Worm (Caenorhabditis elegans): ENCODE measurements around the gene F20D6.12.

Gene F20D6.12

ce11 chrV:8217118-8217517, 27.2 kb upstream of the F20D6.12 start:
- TF ChIP-seq lin-11 (tag; optimal IDR thresholded peaks at IDR 0.05) (no peak), ceh-82 (tag; optimal IDR thresholded peaks at IDR 0.05) (no peak), sma-9 (GFP tag; optimal IDR thresholded peaks at IDR 0.05) (peak; percentile 23), sma-9 (tag; optimal IDR thresholded peaks at IDR 0.05) (no peak), fos-1 (tag; optimal IDR thresholded peaks at IDR 0.05) (peak; percentile 71), R02D3.7 (tag; optimal IDR thresholded peaks at IDR 0.05) (no peak), F13H6.1 (tag; optimal IDR thresholded peaks at IDR 0.05) (peak; percentile 13), crh-2 (tag; optimal IDR thresholded peaks at IDR 0.05) (peak; percentile 12), ama-1 (optimal IDR thresholded peaks at IDR 0.05) (no peak), nhr-21 (tag; optimal IDR thresholded peaks at IDR 0.05) (no peak), unc-39 (tag; optimal IDR thresholded peaks at IDR 0.05) (no peak), nhr-23 (tag; optimal IDR thresholded peaks at IDR 0.05) (no peak), nhr-237 (tag; optimal IDR thresholded peaks at IDR 0.05) (no peak), gmeb-1 (tag; optimal IDR thresholded peaks at IDR 0.05) (peak; percentile 23), ceh-16 (tag; optimal IDR thresholded peaks at IDR 0.05) (no peak), lin-13 (GFP tag; optimal IDR thresholded peaks at IDR 0.05) (no peak), skn-1 (tag; optimal IDR thresholded peaks at IDR 0.05) (no peak), ztf-11 (tag; optimal IDR thresholded peaks at IDR 0.05) (no peak)

ce11 chrV:8215158-8215557, 25.2 kb upstream of the F20D6.12 start:
- no peak for TF ChIP-seq crh-2 (tag; optimal IDR thresholded peaks at IDR 0.05)
- TF ChIP-seq C34F6.9 (tag; optimal IDR thresholded peaks at IDR 0.05) = peak; percentile 20
- no peak for TF ChIP-seq nhr-11 (tag; optimal IDR thresholded peaks at IDR 0.05)
- peak; percentile 68 for TF ChIP-seq unc-55 (GFP tag; optimal IDR thresholded peaks at IDR 0.05)
- peak; percentile 5 for TF ChIP-seq ama-1 (optimal IDR thresholded peaks at IDR 0.05)
- TF ChIP-seq ztf-4 (tag; optimal IDR thresholded peaks at IDR 0.05) = no peak

DNA sequence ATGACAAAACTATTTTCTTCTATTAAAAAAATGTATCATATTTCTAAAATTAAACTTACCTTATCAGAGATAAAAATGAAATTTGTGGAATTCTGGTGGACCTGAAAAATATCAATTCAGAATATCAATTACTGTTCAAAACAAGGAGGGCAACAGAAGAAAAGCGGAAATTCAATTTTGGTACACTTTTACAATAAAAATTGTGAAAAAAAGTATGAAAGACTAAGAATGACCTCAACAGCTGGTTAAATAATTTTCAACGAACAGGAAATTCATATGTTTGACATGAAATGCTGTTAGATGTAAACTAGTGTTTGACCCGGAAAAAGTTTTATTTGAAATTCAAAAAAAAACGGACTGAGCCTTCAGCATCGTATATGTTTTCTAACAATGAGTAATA, 24.0 kb upstream of the F20D6.12 start, which contains the start of gene K07C11.7:
Gene K07C11.7, minus strand, starts transcription at position 101 of the 400 bp plus-strand sequence.
- no peak for TF ChIP-seq aly-2 (tag; optimal IDR thresholded peaks at IDR 0.05)
- TF ChIP-seq ceh-82 (tag; optimal IDR thresholded peaks at IDR 0.05) = no peak
- no peak for TF ChIP-seq skn-1 (tag; optimal IDR thresholded peaks at IDR 0.05)
- no peak for TF ChIP-seq mab-5 (tag; optimal IDR thresholded peaks at IDR 0.05)
- TF ChIP-seq nhr-77 (tag; optimal IDR thresholded peaks at IDR 0.05) = no peak
- no peak for TF ChIP-seq ceh-16 (tag; optimal IDR thresholded peaks at IDR 0.05)
- no peak for TF ChIP-seq mdl-1 (tag; optimal IDR thresholded peaks at IDR 0.05)
- no peak for TF ChIP-seq sma-9 (GFP tag; optimal IDR thresholded peaks at IDR 0.05)
- no peak for TF ChIP-seq sma-9 (tag; optimal IDR thresholded peaks at IDR 0.05)
- TF ChIP-seq sem-4 (tag; optimal IDR thresholded peaks at IDR 0.05) = no peak
- no peak for TF ChIP-seq F13H6.1 (tag; optimal IDR thresholded peaks at IDR 0.05)
- TF ChIP-seq dmd-4 (tag; optimal IDR thresholded peaks at IDR 0.05) = no peak
- no peak for TF ChIP-seq snpc-4 (tag; optimal IDR thresholded peaks at IDR 0.05)
- TF ChIP-seq nhr-6 (tag; optimal IDR thresholded peaks at IDR 0.05) = no peak
- TF ChIP-seq elt-3 (tag; optimal IDR thresholded peaks at IDR 0.05) = no peak
- no peak for TF ChIP-seq ztf-11 (tag; optimal IDR thresholded peaks at IDR 0.05)
- no peak for TF ChIP-seq egl-27 (tag; optimal IDR thresholded peaks at IDR 0.05)
- no peak for TF ChIP-seq zag-1 (tag; optimal IDR thresholded peaks at IDR 0.05)
- TF ChIP-seq crh-2 (tag; optimal IDR thresholded peaks at IDR 0.05) = no peak

DNA sequence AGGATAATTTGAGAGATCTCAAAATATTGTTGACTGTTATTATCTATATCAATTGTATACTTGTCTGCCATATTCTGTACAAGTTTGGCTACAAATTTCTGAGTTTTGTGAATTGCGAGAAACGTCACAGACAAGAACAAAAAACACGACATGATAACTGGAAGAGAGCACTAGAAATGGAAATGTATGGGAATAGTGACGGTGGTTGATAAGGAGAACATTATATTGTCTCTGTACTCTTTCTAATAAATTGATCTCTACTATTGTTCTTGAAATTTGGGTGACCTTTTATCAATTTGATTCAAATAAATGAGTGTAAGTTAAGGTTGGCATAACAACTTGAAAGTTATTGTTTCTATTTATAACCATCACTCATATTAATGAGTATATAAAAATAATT, 22.9 kb upstream of the F20D6.12 start:
- TF ChIP-seq sma-9 (GFP tag; optimal IDR thresholded peaks at IDR 0.05) = peak; percentile 25
- no peak for TF ChIP-seq sma-9 (tag; optimal IDR thresholded peaks at IDR 0.05)
- TF ChIP-seq fos-1 (tag; optimal IDR thresholded peaks at IDR 0.05) = peak; percentile 68
- peak; percentile 8 for TF ChIP-seq gmeb-1 (tag; optimal IDR thresholded peaks at IDR 0.05)
- no peak for TF ChIP-seq lin-13 (GFP tag; optimal IDR thresholded peaks at IDR 0.05)

DNA sequence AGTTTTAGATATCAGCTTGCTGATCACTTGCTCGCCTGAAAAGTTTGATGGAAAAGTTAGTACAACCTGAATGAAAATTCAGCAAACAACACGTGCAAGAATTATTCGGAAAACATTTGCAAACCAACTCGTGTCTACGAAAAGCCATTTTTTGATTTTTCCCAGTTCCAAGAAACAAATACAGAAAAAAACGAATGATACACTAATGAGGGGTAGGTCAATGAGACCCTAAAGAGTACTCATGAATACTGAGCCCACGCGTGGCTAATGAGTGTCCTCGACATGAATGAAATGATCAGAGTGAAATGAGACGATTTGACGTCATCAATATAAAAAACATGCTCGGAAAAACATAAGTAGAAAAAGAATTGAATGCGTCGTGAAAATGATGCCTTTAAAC, 22.1 kb upstream of the F20D6.12 start:
- TF ChIP-seq sem-4 (tag; optimal IDR thresholded peaks at IDR 0.05) = no peak
- peak; percentile 7 for TF ChIP-seq crh-2 (tag; optimal IDR thresholded peaks at IDR 0.05)
- peak; percentile 44 for TF ChIP-seq sma-9 (GFP tag; optimal IDR thresholded peaks at IDR 0.05)
- TF ChIP-seq sma-9 (tag; optimal IDR thresholded peaks at IDR 0.05) = no peak
- TF ChIP-seq ztf-11 (tag; optimal IDR thresholded peaks at IDR 0.05) = no peak
- peak; percentile 1 for TF ChIP-seq nhr-21 (tag; optimal IDR thresholded peaks at IDR 0.05)
- TF ChIP-seq C34F6.9 (tag; optimal IDR thresholded peaks at IDR 0.05) = peak; percentile 21
- peak in 1 of 2 experiments; percentile 28 for TF ChIP-seq lsy-2 (tag; optimal IDR thresholded peaks at IDR 0.05)
